Fruit fly (Drosophila melanogaster): ENCODE results near the gene ppk31.

ppk31 gene

dm6 chr3R:27150685-27151515 is 12.0 kb upstream of the ppk31 start, which contains the start of gene CG6051 (continued):
- TF ChIP-seq CG16863 (GFP tag; optimal IDR thresholded peaks at IDR 0.05) (peak; percentile 55), CG30403 (GFP tag; optimal IDR thresholded peaks at IDR 0.05) (peak; percentile 58), Trl (optimal IDR thresholded peaks at IDR 0.05) (no peak), Trl (GFP tag; optimal IDR thresholded peaks at IDR 0.05) (peak; percentile 42), CG1233 (GFP tag; optimal IDR thresholded peaks at IDR 0.05) (peak; percentile 7), nom (GFP tag; optimal IDR thresholded peaks at IDR 0.05) (peak; percentile 74), tio (GFP tag; optimal IDR thresholded peaks at IDR 0.05) (no peak), br (optimal IDR thresholded peaks at IDR 0.05) (no peak), CG18262 (tag; optimal IDR thresholded peaks at IDR 0.05) (peak; percentile 59), Oaz (GFP tag; IDR thresholded peaks at IDR 0.05) (no peak), PHDP (tag; optimal IDR thresholded peaks at IDR 0.05) (peak; percentile 64), Asciz (GFP tag; optimal IDR thresholded peaks at IDR 0.05) (peak; percentile 70), BEAF-32 (GFP tag; optimal IDR thresholded peaks at IDR 0.05) (peak; percentile 51), Bdp1 (GFP tag; optimal IDR thresholded peaks at IDR 0.05) (peak; percentile 31), sr (GFP tag; IDR thresholded peaks at IDR 0.05) (no peak), Spps (tag; optimal IDR thresholded peaks at IDR 0.05) (no peak), mld (GFP tag; IDR thresholded peaks at IDR 0.05; ENCODE audit: partially characterized antibody) (no peak), Optix (GFP tag; IDR thresholded peaks at IDR 0.05) (no peak), MTF-1 (GFP tag; optimal IDR thresholded peaks at IDR 0.05; ENCODE audit: borderline replicate concordance) (peak; percentile 73), CG14710 (tag; optimal IDR thresholded peaks at IDR 0.05) (peak; percentile 82), CG17829 (tag; optimal IDR thresholded peaks at IDR 0.05) (peak; percentile 61), CG17568 (GFP tag; optimal IDR thresholded peaks at IDR 0.05) (no peak), Sox100B (GFP tag; optimal IDR thresholded peaks at IDR 0.05) (peak; percentile 13), pfk (GFP tag; optimal IDR thresholded peaks at IDR 0.05) (peak; percentile 48), twi (tag; optimal IDR thresholded peaks at IDR 0.05) (peak; percentile 35), Vsx1 (GFP tag; optimal IDR thresholded peaks at IDR 0.05) (peak; percentile 6), CG4820 (GFP tag; optimal IDR thresholded peaks at IDR 0.05) (no peak), az2 (GFP tag; optimal IDR thresholded peaks at IDR 0.05) (peak; percentile 51), tx (GFP tag; optimal IDR thresholded peaks at IDR 0.05) (peak; percentile 34), Six4 (GFP tag; optimal IDR thresholded peaks at IDR 0.05) (peak; percentile 39), HmgZ (tag; optimal IDR thresholded peaks at IDR 0.05) (peak; percentile 44), cato (GFP tag; optimal IDR thresholded peaks at IDR 0.05; ENCODE audit: borderline replicate concordance) (peak; percentile 3), Ets65A (GFP tag) (peak; percentile 96), luna (GFP tag; optimal IDR thresholded peaks at IDR 0.05) (no peak), HmgD (GFP tag; optimal IDR thresholded peaks at IDR 0.05) (peak; percentile 45), CG12155 (GFP tag; optimal IDR thresholded peaks at IDR 0.05) (peak; percentile 41), scrt (GFP tag; optimal IDR thresholded peaks at IDR 0.05) (peak; percentile 5), CG9876 (GFP tag; optimal IDR thresholded peaks at IDR 0.05) (peak; percentile 38), CG33213 (GFP tag; optimal IDR thresholded peaks at IDR 0.05) (peak; percentile 66), Rx (GFP tag; IDR thresholded peaks at IDR 0.05) (no peak), Fer2 (tag; optimal IDR thresholded peaks at IDR 0.05) (peak; percentile 4), CG30431 (GFP tag; optimal IDR thresholded peaks at IDR 0.05) (peak; percentile 31), CG7786 (GFP tag; optimal IDR thresholded peaks at IDR 0.05) (peak; percentile 38), chinmo (GFP tag; IDR thresholded peaks at IDR 0.05; ENCODE audit: partially characterized antibody) (no peak), CG14860 (GFP tag; IDR thresholded peaks at IDR 0.05; ENCODE audit: partially characterized antibody) (no peak), CoRest (tag; optimal IDR thresholded peaks at IDR 0.05) (peak; percentile 63), CG10959 (GFP tag; IDR thresholded peaks at IDR 0.05) (no peak), fu2 (GFP tag; optimal IDR thresholded peaks at IDR 0.05) (peak; percentile 46), H2.0 (GFP tag; IDR thresholded peaks at IDR 0.05) (no peak), gce (GFP tag; IDR thresholded peaks at IDR 0.05) (no peak)
